Fruit fly (Drosophila melanogaster) whole organism, pupa: ENCODE measurements around the gene CG17075.
A peak's percentile ranks its signal among the peaks of the same experiment; 100 is the strongest.

Experiments used
- CG10348 ChIP-seq: fragments of 200-800 bp; sonication (Bioruptor generic); IDR thresholded peaks from 2 replicates; pipeline ENCODE4 v1.3.6; 2022; ENCODE audit warnings: missing biosample characterization, missing genetic modification characterization
- CG12605 ChIP-seq: fragments of 200-800 bp; sonication (Bioruptor generic); IDR thresholded peaks from 2 replicates; pipeline ENCODE4 v1.3.6; 2022; ENCODE audit warnings: missing biosample characterization, missing genetic modification characterization
- CG13204 ChIP-seq: fragments of 200-800 bp; sonication (Bioruptor generic); optimal IDR thresholded peaks from 2 replicates; lab custom pipeline; 2018; ENCODE audit warnings: missing biosample characterization, mild to moderate bottlenecking, missing genetic modification characterization, moderate library complexity
- CG14655 ChIP-seq: fragments of 200-800 bp; sonication (Bioruptor generic); optimal IDR thresholded peaks from 3 replicates; lab custom pipeline; 2017; ENCODE audit warnings: mild to moderate bottlenecking, missing biosample characterization, missing genetic modification reagents, missing genetic modification characterization
- CG15710 ChIP-seq: fragments of 200-800 bp; sonication (Bioruptor generic); optimal IDR thresholded peaks from 2 replicates; lab custom pipeline; 2018; ENCODE audit warnings: missing biosample characterization, mild to moderate bottlenecking, missing genetic modification characterization, moderate library complexity
- CG17806 ChIP-seq: fragments of 200-800 bp; sonication (Bioruptor generic); optimal IDR thresholded peaks from 2 replicates; lab custom pipeline; 2018; ENCODE audit warnings: missing biosample characterization, mild to moderate bottlenecking, missing genetic modification characterization, moderate library complexity
- CG32121 ChIP-seq: fragments of 200-800 bp; sonication (Bioruptor generic); IDR thresholded peaks from 2 replicates; pipeline ENCODE4 v1.3.6; 2022; ENCODE audit warnings: missing biosample characterization, missing genetic modification characterization
- CG34367 ChIP-seq: fragments of 200-800 bp; sonication (Bioruptor generic); optimal IDR thresholded peaks from 2 replicates; lab custom pipeline; 2018; ENCODE audit warnings: missing biosample characterization, mild to moderate bottlenecking, missing genetic modification characterization
- CG4496 ChIP-seq: fragments of 200-800 bp; sonication (Bioruptor generic); IDR thresholded peaks from 3 replicates; pipeline ENCODE4 v1.3.6; 2022; ENCODE audit warnings: missing biosample characterization, missing genetic modification characterization
- CG8159 ChIP-seq: fragments of 200-800 bp; sonication (Bioruptor generic); optimal IDR thresholded peaks from 3 replicates; lab custom pipeline; 2018; ENCODE audit warnings: missing biosample characterization, mild to moderate bottlenecking, missing genetic modification characterization, moderate library complexity
- CG8301 ChIP-seq: fragments of 200-800 bp; sonication (Bioruptor generic); optimal IDR thresholded peaks from 2 replicates; lab custom pipeline; 2018; ENCODE audit warnings: missing biosample characterization, mild to moderate bottlenecking, missing genetic modification characterization
- CG9948 ChIP-seq: fragments of 200-800 bp; sonication (Bioruptor generic); optimal IDR thresholded peaks from 2 replicates; lab custom pipeline; 2018; ENCODE audit warnings: missing biosample characterization, mild to moderate bottlenecking, missing genetic modification characterization, moderate library complexity
- D1 ChIP-seq: fragments of 200-800 bp; sonication (Bioruptor generic); optimal IDR thresholded peaks from 2 replicates; lab custom pipeline; 2018; ENCODE audit warnings: missing biosample characterization, mild to moderate bottlenecking, missing genetic modification characterization, moderate library complexity
- EcR ChIP-seq: fragments of 200-800 bp; sonication (Bioruptor generic); optimal IDR thresholded peaks from 3 replicates; lab custom pipeline; 2019; ENCODE audit warnings: missing biosample characterization, missing genetic modification characterization, mild to moderate bottlenecking, moderate library complexity, missing genetic modification reagents
- Ets98B ChIP-seq: fragments of 200-800 bp; sonication (Bioruptor generic); IDR thresholded peaks from 2 replicates; pipeline ENCODE4 v1.3.6; 2022; ENCODE audit warnings: missing biosample characterization, missing genetic modification characterization
- Pif1A ChIP-seq: fragments of 200-800 bp; sonication (Bioruptor generic); optimal IDR thresholded peaks from 3 replicates; lab custom pipeline; 2016; ENCODE audit warnings: missing biosample characterization, missing genetic modification characterization
- Pif1B ChIP-seq: fragments of 200-800 bp; sonication (Bioruptor generic); optimal IDR thresholded peaks from 3 replicates; lab custom pipeline; 2016; ENCODE audit warnings: missing biosample characterization, missing genetic modification characterization
- Snoo ChIP-seq: fragments of 200-800 bp; sonication (Bioruptor generic); optimal IDR thresholded peaks from 3 replicates; lab custom pipeline; 2017; ENCODE audit warnings: missing biosample characterization, mild to moderate bottlenecking, missing genetic modification characterization, inconsistent platforms
- fd96Ca ChIP-seq: fragments of 200-800 bp; sonication (Bioruptor generic); IDR thresholded peaks from 3 replicates; pipeline ENCODE4 v1.3.6; 2022; ENCODE audit warnings: missing biosample characterization, missing genetic modification characterization
- gl ChIP-seq: fragments of 200-800 bp; sonication (Bioruptor generic); optimal IDR thresholded peaks from 2 replicates; lab custom pipeline; 2018; ENCODE audit warnings: missing biosample characterization, mild to moderate bottlenecking, missing genetic modification characterization
- rn ChIP-seq: fragments of 200-800 bp; sonication (Bioruptor generic); IDR thresholded peaks from 2 replicates; pipeline ENCODE4 v1.3.6; 2022; ENCODE audit warnings: missing biosample characterization, missing genetic modification characterization

Gene CG17075

dm6 chr2L:250507-251215 is 16.6 kb downstream of the CG17075 start, which contains the start of gene kis:
TSS of gene kis (minus strand) at chr2L:250823.
- TF ChIP-seq CG8301 (no peak), Pif1A (no peak), CG10348 (GFP tag; lab: Robert Waterston, UW) (no peak), rn (GFP tag; lab: Robert Waterston, UW) (no peak), CG9948 (tag; lab: Kevin White, UChicago) (no peak), CG15710 (peak; percentile 16), D1 (tag; lab: Kevin White, UChicago) (no peak), Snoo (tag; lab: Kevin White, UChicago) (no peak), CG4496 (no peak; the same call in 2 of the 3 replicates), CG12605 (GFP tag; lab: Robert Waterston, UW) (no peak; the same call in 1 of the 2 replicates), Pif1B (GFP tag; lab: Kevin White, UChicago) (no peak), gl (tag; lab: Kevin White, UChicago) (peak; percentile 30), CG8159 (peak; percentile 39), CG32121 (GFP tag; lab: Robert Waterston, UW) (no peak), EcR (GFP tag; lab: Kevin White, UChicago) (peak; percentile 55), Ets98B (GFP tag; lab: Robert Waterston, UW) (0 out of 2 replicates have a peak, but pooled peaks have one; percentile 10), CG34367 (tag; lab: Kevin White, UChicago) (no peak), CG17806 (tag; lab: Kevin White, UChicago) (peak; percentile 1), fd96Ca (GFP tag; lab: Robert Waterston, UW) (no peak; the same call in 2 of the 3 replicates), CG14655 (GFP tag; lab: Kevin White, UChicago) (peak; percentile 28), CG13204 (GFP tag; lab: Kevin White, UChicago) (no peak)

DNA sequence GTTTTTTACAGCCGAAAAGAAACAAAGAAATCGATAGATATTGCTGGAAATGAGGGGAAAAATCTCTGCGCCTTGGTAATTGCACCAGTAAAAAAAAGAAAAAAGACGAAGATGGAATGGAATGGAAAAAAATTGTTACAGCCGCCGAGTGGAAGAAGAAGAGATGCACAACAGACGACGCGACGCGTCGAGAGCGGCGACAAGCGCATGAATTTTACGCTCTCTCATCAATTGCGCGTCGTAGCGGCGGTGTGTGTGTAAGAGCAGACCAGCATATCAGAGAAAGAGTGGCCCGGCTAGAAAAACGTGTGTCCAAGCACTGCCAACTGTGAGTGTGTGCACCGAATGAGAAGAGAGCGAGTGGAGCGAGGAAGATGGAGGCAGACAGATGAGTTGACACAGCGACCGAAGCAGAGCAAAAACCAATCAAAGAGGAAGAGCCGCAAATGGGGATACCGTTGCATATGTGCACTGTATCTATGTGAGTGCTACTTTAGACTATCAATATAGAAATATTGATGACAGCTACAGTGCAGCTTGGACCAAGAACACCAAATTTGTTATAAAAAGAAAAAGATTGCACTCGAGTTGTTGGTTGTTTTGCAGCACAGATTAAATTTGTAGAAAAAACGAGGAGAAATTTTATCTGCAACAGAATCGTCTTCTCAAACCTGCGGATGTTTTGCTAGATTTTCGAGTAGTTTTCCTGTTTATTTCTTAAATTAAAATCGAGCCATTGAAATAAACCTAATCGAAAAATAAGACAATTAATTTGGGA is 18.1 kb downstream of the CG17075 start:
- TF ChIP-seq CG13204 (GFP tag; lab: Kevin White, UChicago) (peak; percentile 81), CG14655 (GFP tag; lab: Kevin White, UChicago) (peak; percentile 75), Pif1B (GFP tag; lab: Kevin White, UChicago) (peak; percentile 40), Snoo (tag; lab: Kevin White, UChicago) (no peak), CG17806 (tag; lab: Kevin White, UChicago) (peak; percentile 40), CG10348 (GFP tag; lab: Robert Waterston, UW) (no peak), rn (GFP tag; lab: Robert Waterston, UW) (peak; percentile 28; the same call in 1 of the 2 replicates), CG32121 (GFP tag; lab: Robert Waterston, UW) (peak; percentile 41; the same call in 1 of the 2 replicates), Pif1A (peak; percentile 76), D1 (tag; lab: Kevin White, UChicago) (no peak), Ets98B (GFP tag; lab: Robert Waterston, UW) (peak; percentile 50), CG4496 (peak; percentile 68), CG34367 (tag; lab: Kevin White, UChicago) (peak; percentile 23), CG8159 (peak; percentile 31), fd96Ca (GFP tag; lab: Robert Waterston, UW) (peak; percentile 72), CG8301 (peak; percentile 75), gl (tag; lab: Kevin White, UChicago) (peak; percentile 38), EcR (GFP tag; lab: Kevin White, UChicago) (peak; percentile 82), CG9948 (tag; lab: Kevin White, UChicago) (peak; percentile 64), CG15710 (peak; percentile 16), CG12605 (GFP tag; lab: Robert Waterston, UW) (peak; percentile 32)

DNA sequence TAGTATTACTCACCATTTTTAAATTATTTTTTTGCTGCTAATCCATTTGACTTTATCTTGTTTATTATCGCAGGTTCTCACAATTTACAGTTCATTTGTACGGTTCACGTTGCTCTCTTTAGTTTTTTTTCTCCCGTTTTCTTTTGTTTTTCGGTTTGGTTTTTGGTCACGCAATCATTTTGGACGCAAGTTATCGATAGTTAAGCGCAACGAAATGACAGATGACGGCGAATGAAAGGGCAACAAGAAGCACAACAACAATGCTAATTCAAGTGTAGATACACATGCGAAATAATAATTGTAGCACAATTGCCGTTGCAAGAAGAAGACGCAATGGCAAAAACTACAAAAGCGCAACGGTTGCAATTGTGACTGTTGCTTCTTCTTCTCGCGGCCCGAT is 18.7 kb downstream of the CG17075 start:
- TF ChIP-seq D1 (tag; lab: Kevin White, UChicago) (no peak), CG10348 (GFP tag; lab: Robert Waterston, UW) (no peak), CG14655 (GFP tag; lab: Kevin White, UChicago) (no peak), CG32121 (GFP tag; lab: Robert Waterston, UW) (no peak), CG34367 (tag; lab: Kevin White, UChicago) (no peak), CG15710 (no peak), gl (tag; lab: Kevin White, UChicago) (no peak), CG9948 (tag; lab: Kevin White, UChicago) (no peak), fd96Ca (GFP tag; lab: Robert Waterston, UW) (no peak), Ets98B (GFP tag; lab: Robert Waterston, UW) (no peak), rn (GFP tag; lab: Robert Waterston, UW) (no peak), CG17806 (tag; lab: Kevin White, UChicago) (no peak), CG13204 (GFP tag; lab: Kevin White, UChicago) (no peak), EcR (GFP tag; lab: Kevin White, UChicago) (no peak), Pif1B (GFP tag; lab: Kevin White, UChicago) (no peak), CG12605 (GFP tag; lab: Robert Waterston, UW) (no peak), Snoo (tag; lab: Kevin White, UChicago) (no peak), CG4496 (no peak), Pif1A (no peak)

- TF ChIP-seq Pif1B (GFP tag; lab: Kevin White, UChicago), result peak; percentile 77
- TF ChIP-seq Pif1A, result peak; percentile 55
- peak; percentile 77 for TF ChIP-seq CG8159
- no peak for TF ChIP-seq rn (GFP tag; lab: Robert Waterston, UW)
- TF ChIP-seq CG17806 (tag; lab: Kevin White, UChicago), result peak; percentile 46
- TF ChIP-seq CG4496, result peak; percentile 55
- peak; percentile 40 for TF ChIP-seq CG34367 (tag; lab: Kevin White, UChicago)
- peak; percentile 67 for TF ChIP-seq CG9948 (tag; lab: Kevin White, UChicago)
- peak; percentile 56; the same call in 1 of the 2 replicates for TF ChIP-seq Ets98B (GFP tag; lab: Robert Waterston, UW)
- no peak for TF ChIP-seq CG10348 (GFP tag; lab: Robert Waterston, UW)
- TF ChIP-seq gl (tag; lab: Kevin White, UChicago), result no peak
- TF ChIP-seq CG12605 (GFP tag; lab: Robert Waterston, UW), result no peak
- peak; percentile 55 for TF ChIP-seq CG15710
- peak; percentile 53 for TF ChIP-seq CG8301
- TF ChIP-seq CG14655 (GFP tag; lab: Kevin White, UChicago), result peak; percentile 80
- TF ChIP-seq D1 (tag; lab: Kevin White, UChicago), result peak; percentile 24
- 0 out of 2 replicates have a peak, but pooled peaks have one; percentile 32 for TF ChIP-seq CG32121 (GFP tag; lab: Robert Waterston, UW)
- no peak for TF ChIP-seq CG13204 (GFP tag; lab: Kevin White, UChicago)
- TF ChIP-seq EcR (GFP tag; lab: Kevin White, UChicago), result no peak
- TF ChIP-seq Snoo (tag; lab: Kevin White, UChicago), result peak; percentile 70
- peak; percentile 35; the same call in 1 of the 3 replicates for TF ChIP-seq fd96Ca (GFP tag; lab: Robert Waterston, UW)
Measured at dm6 chr2L:247845-248473, 19.3 kb downstream of the CG17075 start.
